Fruit fly (Drosophila melanogaster) whole organism, embryonic: ENCODE measurements around the gene SMC1.

Experiments used
- CG12219 ChIP-seq: fragments of 200-800 bp; sonication (Bioruptor generic); optimal IDR thresholded peaks from 3 replicates; lab custom pipeline; 2018; ENCODE audit warnings: missing biosample characterization, mild to moderate bottlenecking, missing genetic modification characterization
- CG13894 ChIP-seq: fragments of 200-800 bp; sonication (Bioruptor generic); optimal IDR thresholded peaks from 3 replicates; lab custom pipeline; 2018; ENCODE audit warnings: missing biosample characterization, mild to moderate bottlenecking, missing genetic modification characterization, moderate library complexity
- CG16863 ChIP-seq: fragments of 200-800 bp; sonication (Bioruptor generic); optimal IDR thresholded peaks from 3 replicates; lab custom pipeline; 2016; ENCODE audit warnings: missing biosample characterization, missing genetic modification characterization
- CG17361 ChIP-seq: fragments of 200-800 bp; sonication (Bioruptor generic); IDR thresholded peaks from 3 replicates; pipeline ENCODE4 v1.3.6; 2022; ENCODE audit warnings: missing biosample characterization, missing genetic modification characterization
- emc ChIP-seq: fragments of 200-800 bp; sonication (Bioruptor generic); optimal IDR thresholded peaks from 2 replicates; lab custom pipeline; 2016; ENCODE audit warnings: missing biosample characterization, missing genetic modification characterization
- yki ChIP-seq: fragments of >200 bp; optimal IDR thresholded peaks from 3 replicates; lab custom pipeline; 2018

DNA sequence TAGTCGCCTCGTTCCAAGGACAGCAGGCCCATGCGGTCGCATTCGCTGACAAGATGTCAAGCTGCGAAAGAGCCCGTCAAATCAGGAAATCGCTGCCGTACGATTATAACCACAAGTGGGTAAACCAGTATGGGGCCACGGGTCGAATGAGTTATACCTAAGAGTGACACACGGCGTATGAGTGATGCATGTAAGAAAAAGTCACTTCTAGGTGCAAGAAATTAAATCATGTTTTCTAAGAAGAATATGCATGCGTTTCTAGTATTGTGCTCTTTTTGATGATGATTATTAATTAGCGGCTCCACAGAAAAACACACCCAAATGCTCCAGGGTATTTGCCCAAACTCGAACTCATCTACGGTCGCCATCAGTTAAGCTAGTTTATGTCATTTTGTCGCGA, 40.4 kb upstream of the SMC1 start:
- TF ChIP-seq CG16863 (GFP tag; lab: Kevin White, UChicago) (no peak), emc (no peak), yki (lab: Kevin White, UChicago) (no peak), CG12219 (GFP tag; lab: Kevin White, UChicago) (no peak), CG13894 (tag; lab: Kevin White, UChicago) (no peak), CG17361 (GFP tag; lab: Robert Waterston, UW) (no peak)
